Fruit fly (Drosophila melanogaster): ENCODE data around the gene CG43755.
A peak's percentile ranks its signal among the peaks of the same experiment; 100 is the strongest.

- TF ChIP-seq psq (optimal IDR thresholded peaks at IDR 0.05) (no peak), h (optimal IDR thresholded peaks at IDR 0.05) (peak; percentile 39)
These were observed 31.9 kb downstream of the CG43755 start, which contains the start of gene Pi3K21B for dm6 chr2L:297480-298284.
